Worm (Caenorhabditis elegans): ENCODE data around the gene fbxb-10.
A peak's percentile ranks its signal among the peaks of the same experiment; 100 is the strongest.

ce11 chrII:1842894-1843293 lies 24.7 kb upstream of the fbxb-10 start, which contains the start of the genes C52E2.5 and C52E2.4:
- TF ChIP-seq dve-1 (tag; optimal IDR thresholded peaks at IDR 0.05; ENCODE audit: insufficient read depth) (peak; percentile 58), snpc-1.2 (GFP tag; IDR thresholded peaks at IDR 0.05) (no peak), ces-1 (GFP tag; optimal IDR thresholded peaks at IDR 0.05) (no peak)
